Fruit fly (Drosophila melanogaster) whole organism, prepupa: ENCODE data around the gene CG6333.

Experiments
- Blimp-1 ChIP-seq: fragments of 200-800 bp; sonication (Bioruptor generic); optimal IDR thresholded peaks from 3 replicates; lab custom pipeline; 2017; ENCODE audit warnings: missing biosample characterization, missing genetic modification characterization, mild to moderate bottlenecking, moderate library complexity, missing genetic modification reagents
- CG10631 ChIP-seq: fragments of 200-800 bp; sonication (Bioruptor generic); optimal IDR thresholded peaks from 2 replicates; lab custom pipeline; 2016; ENCODE audit warnings: missing biosample characterization, missing genetic modification characterization
- CG4318 ChIP-seq: fragments of 200-800 bp; sonication (Bioruptor generic); optimal IDR thresholded peaks from 3 replicates; lab custom pipeline; 2017; ENCODE audit warnings: missing biosample characterization, mild to moderate bottlenecking, missing genetic modification characterization
- CG6163 ChIP-seq: fragments of 200-800 bp; sonication (Bioruptor generic); IDR thresholded peaks from 3 replicates; pipeline ENCODE4 v1.3.6; 2022; ENCODE audit warnings: missing biosample characterization, missing genetic modification characterization
- CG6276 ChIP-seq: fragments of 200-800 bp; sonication (Bioruptor generic); optimal IDR thresholded peaks from 2 replicates; lab custom pipeline; 2017; ENCODE audit warnings: missing biosample characterization, mild to moderate bottlenecking, missing genetic modification characterization
- CG8119 ChIP-seq: fragments of 200-800 bp; sonication (Bioruptor generic); IDR thresholded peaks from 3 replicates; pipeline ENCODE4 v1.3.6; 2022; ENCODE audit warnings: missing biosample characterization, missing genetic modification characterization
- CG8319 ChIP-seq: fragments of 200-800 bp; sonication (Bioruptor generic); optimal IDR thresholded peaks from 3 replicates; lab custom pipeline; 2016; ENCODE audit warnings: missing biosample characterization, missing genetic modification characterization
- dsx ChIP-seq: fragments of 200-800 bp; optimal IDR thresholded peaks from 3 replicates; lab custom pipeline; 2019; ENCODE audit warnings: missing biosample characterization, mild to moderate bottlenecking, missing genetic modification characterization, moderate library complexity; ENCODE audit not compliant: poor library complexity, severe bottlenecking
- esn ChIP-seq: fragments of 200-800 bp; sonication (Bioruptor generic); optimal IDR thresholded peaks from 2 replicates; lab custom pipeline; 2016; ENCODE audit warnings: missing biosample characterization, mild to moderate bottlenecking, missing genetic modification characterization, moderate library complexity
- fd59A ChIP-seq: fragments of 200-800 bp; sonication (Bioruptor generic); optimal IDR thresholded peaks from 2 replicates; lab custom pipeline; 2017; ENCODE audit warnings: missing biosample characterization, mild to moderate bottlenecking, missing genetic modification characterization, missing genetic modification reagents

DNA sequence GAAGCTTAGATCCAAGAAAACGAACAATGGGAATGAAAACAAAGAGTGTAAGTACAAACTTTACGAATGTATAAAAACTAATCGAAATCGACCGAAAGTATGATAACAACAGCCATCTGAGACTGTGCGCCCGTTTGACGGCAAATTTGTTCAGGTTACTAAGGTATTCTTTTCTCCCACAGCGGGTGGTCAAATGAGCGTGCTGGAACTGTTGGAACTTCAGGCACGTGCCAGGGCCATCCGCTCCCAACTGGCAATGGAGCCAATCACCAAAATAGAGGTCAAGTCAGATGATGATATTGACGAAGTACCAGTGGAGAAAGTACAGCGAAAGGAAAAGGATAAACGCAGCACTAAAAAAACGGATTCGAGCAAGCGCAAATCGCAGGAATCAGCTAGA lies 49.7 kb downstream of the CG6333 start, which contains the start of gene CG12229:
- TF ChIP-seq CG8319 (GFP tag; lab: Kevin White, UChicago): no peak
- TF ChIP-seq Blimp-1 (GFP tag; lab: Kevin White, UChicago): no peak
- TF ChIP-seq CG6276: no peak
- TF ChIP-seq CG8119 (GFP tag; lab: Robert Waterston, UW): no peak
- TF ChIP-seq fd59A: no peak
- no peak for TF ChIP-seq CG4318
- no peak for TF ChIP-seq esn (GFP tag; lab: Kevin White, UChicago)
- TF ChIP-seq CG10631 (GFP tag; lab: Kevin White, UChicago): no peak
- no peak for TF ChIP-seq dsx
- no peak for TF ChIP-seq CG6163 (GFP tag; lab: Robert Waterston, UW)
